Fruit fly (Drosophila melanogaster) whole organism, embryonic: ENCODE data around the gene pnt.

Experiments
- Bdp1 ChIP-seq: fragments of 200-800 bp; sonication (Bioruptor generic); optimal IDR thresholded peaks from 3 replicates; lab custom pipeline; 2016; ENCODE audit warnings: missing biosample characterization, missing genetic modification characterization
- CG10543 ChIP-seq: fragments of 200-800 bp; sonication (Bioruptor generic); optimal IDR thresholded peaks from 3 replicates; lab custom pipeline; 2017; ENCODE audit warnings: missing biosample characterization, mild to moderate bottlenecking, missing genetic modification characterization, moderate library complexity
- CG11247 ChIP-seq: fragments of 200-800 bp; sonication (Bioruptor generic); IDR thresholded peaks from 2 replicates; pipeline ENCODE4 v1.3.6; 2022; ENCODE audit warnings: missing biosample characterization, missing genetic modification characterization
- CG12391 ChIP-seq: fragments of 200-800 bp; sonication (Bioruptor generic); optimal IDR thresholded peaks from 3 replicates; lab custom pipeline; 2018; ENCODE audit warnings: missing biosample characterization, mild to moderate bottlenecking, missing genetic modification characterization, moderate library complexity
- CG14050 ChIP-seq: fragments of 200-800 bp; sonication (Bioruptor generic); IDR thresholded peaks from 3 replicates; pipeline ENCODE4 v1.3.6; 2022; ENCODE audit warnings: missing biosample characterization, missing genetic modification characterization
- CG14441 ChIP-seq: fragments of 200-800 bp; sonication (Bioruptor generic); IDR thresholded peaks from 2 replicates; pipeline ENCODE4 v1.3.6; 2022; ENCODE audit warnings: missing biosample characterization, missing genetic modification characterization
- CG1602 ChIP-seq: fragments of 200-800 bp; sonication (Bioruptor generic); optimal IDR thresholded peaks from 3 replicates; lab custom pipeline; 2016; ENCODE audit warnings: missing biosample characterization, missing genetic modification characterization
- CG17568 ChIP-seq: fragments of 200-800 bp; sonication (Bioruptor generic); optimal IDR thresholded peaks from 2 replicates; lab custom pipeline; 2018; ENCODE audit warnings: missing biosample characterization, mild to moderate bottlenecking, missing genetic modification characterization, moderate library complexity
- CG18476 ChIP-seq: fragments of 200-800 bp; sonication (Bioruptor generic); optimal IDR thresholded peaks from 2 replicates; lab custom pipeline; 2016; ENCODE audit warnings: missing biosample characterization, mild to moderate bottlenecking, missing genetic modification characterization
- CG2120 ChIP-seq: fragments of 200-800 bp; sonication (Bioruptor generic); optimal IDR thresholded peaks from 3 replicates; lab custom pipeline; 2016; ENCODE audit warnings: missing biosample characterization, missing genetic modification characterization
- CG2712 ChIP-seq: fragments of 200-800 bp; optimal IDR thresholded peaks from 3 replicates; lab custom pipeline; 2019; ENCODE audit warnings: missing biosample characterization, mild to moderate bottlenecking, missing genetic modification characterization, moderate library complexity
- CG30403 ChIP-seq: fragments of 200-800 bp; sonication (Bioruptor generic); optimal IDR thresholded peaks from 3 replicates; lab custom pipeline; 2016; ENCODE audit warnings: missing biosample characterization, missing genetic modification characterization
- CG31365 ChIP-seq: fragments of 200-800 bp; sonication (Bioruptor generic); optimal IDR thresholded peaks from 2 replicates; lab custom pipeline; 2018; ENCODE audit warnings: missing biosample characterization, mild to moderate bottlenecking, missing genetic modification characterization
- CG3281 ChIP-seq: fragments of 200-800 bp; sonication (Bioruptor generic); optimal IDR thresholded peaks from 3 replicates; lab custom pipeline; 2017; ENCODE audit warnings: missing biosample characterization, mild to moderate bottlenecking, missing genetic modification characterization
- CG33557 ChIP-seq: fragments of 200-800 bp; sonication (Bioruptor generic); optimal IDR thresholded peaks from 2 replicates; lab custom pipeline; 2019; ENCODE audit warnings: missing biosample characterization, mild to moderate bottlenecking, missing genetic modification characterization, moderate library complexity
- CG4404 ChIP-seq: fragments of 200-800 bp; sonication (Bioruptor generic); IDR thresholded peaks from 2 replicates; pipeline ENCODE4 v1.3.6; 2022; ENCODE audit warnings: missing biosample characterization, missing genetic modification characterization
- CG5953 ChIP-seq: fragments of 200-800 bp; sonication (Bioruptor generic); IDR thresholded peaks from 2 replicates; pipeline ENCODE4 v1.3.6; 2022; ENCODE audit warnings: missing biosample characterization, missing genetic modification characterization
- CG6689 ChIP-seq: fragments of 200-800 bp; sonication (Bioruptor generic); IDR thresholded peaks from 2 replicates; pipeline ENCODE4 v1.3.6; 2022; ENCODE audit warnings: missing biosample characterization, missing genetic modification characterization
- CG6854 ChIP-seq: fragments of 200-800 bp; sonication (Bioruptor generic); optimal IDR thresholded peaks from 3 replicates; lab custom pipeline; 2017; ENCODE audit warnings: missing biosample characterization, mild to moderate bottlenecking, missing genetic modification characterization
- CG7357 ChIP-seq: fragments of 200-800 bp; sonication (Bioruptor generic); IDR thresholded peaks from 3 replicates; pipeline ENCODE4 v1.3.6; 2022; ENCODE audit warnings: missing biosample characterization, missing genetic modification characterization
- CG7372 ChIP-seq: fragments of 200-800 bp; sonication (Bioruptor generic); IDR thresholded peaks from 2 replicates; pipeline ENCODE4 v1.3.6; 2022; ENCODE audit warnings: missing biosample characterization, missing genetic modification characterization
- CG8924 ChIP-seq: fragments of 200-800 bp; optimal IDR thresholded peaks from 3 replicates; lab custom pipeline; 2019; ENCODE audit warnings: missing biosample characterization, mild to moderate bottlenecking, missing genetic modification characterization, moderate library complexity
- D ChIP-seq, 2 experiments: fragments of 200-800 bp in 1 of 2; fragments of >200 bp in 1 of 2; sonication (Bioruptor generic) in 1 of 2; optimal IDR thresholded peaks; 2 replicates in 1 of 2; 3 replicates in 1 of 2; lab custom pipeline; 2017; ENCODE audit warnings: mild to moderate bottlenecking in 1 of 2, missing biosample characterization in 1 of 2, missing genetic modification characterization in 1 of 2, missing genetic modification reagents in 1 of 2
- Dref ChIP-seq: fragments of 200-800 bp; sonication (Bioruptor generic); IDR thresholded peaks from 2 replicates; pipeline ENCODE4 v1.3.6; 2022; ENCODE audit warnings: missing biosample characterization, missing genetic modification characterization
- Ets97D ChIP-seq: fragments of 200-800 bp; sonication (Bioruptor generic); optimal IDR thresholded peaks from 3 replicates; lab custom pipeline; 2016; ENCODE audit warnings: missing biosample characterization, missing genetic modification characterization
- Gsc ChIP-seq: fragments of 200-800 bp; sonication (Bioruptor generic); IDR thresholded peaks from 2 replicates; pipeline ENCODE4 v1.3.6; 2022; ENCODE audit warnings: missing biosample characterization, missing genetic modification characterization
- HLH4C ChIP-seq: fragments of 200-800 bp; sonication (Bioruptor generic); IDR thresholded peaks from 3 replicates; pipeline ENCODE4 v1.3.6; 2022; ENCODE audit warnings: missing biosample characterization, missing genetic modification characterization; ENCODE audit not compliant: partially characterized antibody
- Hsf ChIP-seq: fragments of 200-800 bp; sonication (Bioruptor generic); optimal IDR thresholded peaks from 3 replicates; lab custom pipeline; 2016; ENCODE audit warnings: missing biosample characterization, missing genetic modification characterization
- Mrtf ChIP-seq: fragments of 200-800 bp; sonication (Bioruptor generic); IDR thresholded peaks from 3 replicates; pipeline ENCODE4 v1.3.6; 2022; ENCODE audit warnings: missing biosample characterization, missing genetic modification characterization
- Scr ChIP-seq: fragments of 200-800 bp; sonication (Bioruptor generic); IDR thresholded peaks from 2 replicates; pipeline ENCODE4 v1.3.6; 2022; ENCODE audit warnings: missing biosample characterization, missing genetic modification characterization; ENCODE audit not compliant: partially characterized antibody
- Sox100B ChIP-seq: fragments of 200-800 bp; sonication (Bioruptor generic); optimal IDR thresholded peaks from 3 replicates; lab custom pipeline; 2018; ENCODE audit warnings: missing biosample characterization, mild to moderate bottlenecking, missing genetic modification characterization
- Usf ChIP-seq: fragments of 200-800 bp; sonication (Bioruptor generic); optimal IDR thresholded peaks from 2 replicates; lab custom pipeline; 2017; ENCODE audit warnings: missing genotype, missing biosample characterization, missing genetic modification characterization
- ab ChIP-seq: fragments of 200-800 bp; sonication (Bioruptor generic); optimal IDR thresholded peaks from 2 replicates; lab custom pipeline; 2016; ENCODE audit warnings: missing biosample characterization, missing genetic modification characterization
- ac ChIP-seq: fragments of 200-800 bp; sonication (Bioruptor generic); optimal IDR thresholded peaks from 3 replicates; lab custom pipeline; 2017; ENCODE audit warnings: missing biosample characterization, mild to moderate bottlenecking, missing genetic modification characterization
- bab2 ChIP-seq: fragments of 200-800 bp; sonication (Bioruptor generic); optimal IDR thresholded peaks from 2 replicates; lab custom pipeline; 2016; ENCODE audit warnings: missing biosample characterization, missing genetic modification characterization
- bsh ChIP-seq, 2 experiments: fragments of 200-800 bp; sonication (Bioruptor generic); optimal IDR thresholded peaks; 2 replicates each; lab custom pipeline; 2017 to 2018; ENCODE audit warnings: mild to moderate bottlenecking in 2 of 2, missing biosample characterization in 2 of 2, missing genetic modification characterization in 2 of 2, moderate library complexity in 1 of 2
- cad ChIP-seq: fragments of >200 bp; optimal IDR thresholded peaks from 2 replicates; lab custom pipeline; 2017; ENCODE audit warnings: missing biosample characterization, missing genetic modification characterization
- croc ChIP-seq: fragments of 200-800 bp; sonication (Bioruptor generic); conservative IDR thresholded peaks from 3 replicates; pipeline ENCODE4 v1.3.6; 2022; ENCODE audit warnings: missing biosample characterization, missing genetic modification characterization
- fd102C ChIP-seq: fragments of 200-800 bp; sonication (Bioruptor generic); optimal IDR thresholded peaks from 2 replicates; lab custom pipeline; 2018; ENCODE audit warnings: missing biosample characterization, mild to moderate bottlenecking, missing genetic modification characterization, moderate library complexity
- fd64A ChIP-seq: fragments of 200-800 bp; sonication (Bioruptor generic); optimal IDR thresholded peaks from 3 replicates; lab custom pipeline; 2018; ENCODE audit warnings: missing biosample characterization, mild to moderate bottlenecking, missing genetic modification characterization
- fru ChIP-seq: fragments of >200 bp; optimal IDR thresholded peaks from 2 replicates; lab custom pipeline; 2017
- gfzf ChIP-seq: fragments of 200-800 bp; sonication (Bioruptor generic); optimal IDR thresholded peaks from 2 replicates; lab custom pipeline; 2016; ENCODE audit warnings: missing biosample characterization, mild to moderate bottlenecking, missing genetic modification characterization, moderate library complexity
- grn ChIP-seq: fragments of 200-800 bp; sonication (Bioruptor generic); optimal IDR thresholded peaks from 3 replicates; lab custom pipeline; 2017; ENCODE audit warnings: missing biosample characterization, missing genetic modification characterization
- inv ChIP-seq: fragments of 200-800 bp; sonication (Bioruptor generic); IDR thresholded peaks from 2 replicates; pipeline ENCODE4 v1.3.6; 2022; ENCODE audit warnings: missing biosample characterization, missing genetic modification characterization; ENCODE audit not compliant: partially characterized antibody
- kay ChIP-seq: fragments of 200-800 bp; sonication (Bioruptor generic); optimal IDR thresholded peaks from 2 replicates; lab custom pipeline; 2016; ENCODE audit warnings: missing biosample characterization, missing genetic modification characterization
- nerfin-1 ChIP-seq: fragments of 200-800 bp; sonication (Bioruptor generic); optimal IDR thresholded peaks from 3 replicates; lab custom pipeline; 2019; ENCODE audit warnings: missing biosample characterization, mild to moderate bottlenecking, missing genetic modification characterization, moderate library complexity
- pzg ChIP-seq: fragments of 200-800 bp; sonication (Bioruptor generic); optimal IDR thresholded peaks from 3 replicates; lab custom pipeline; 2018; ENCODE audit warnings: missing biosample characterization, mild to moderate bottlenecking, missing genetic modification characterization, moderate library complexity
- ro ChIP-seq: fragments of 200-800 bp; sonication (Bioruptor generic); IDR thresholded peaks from 2 replicates; pipeline ENCODE4 v1.3.6; 2022; ENCODE audit warnings: missing biosample characterization, missing genetic modification characterization
- row ChIP-seq: fragments of 200-800 bp; sonication (Bioruptor generic); IDR thresholded peaks from 3 replicates; pipeline ENCODE4 v1.3.6; 2022; ENCODE audit warnings: missing biosample characterization, missing genetic modification characterization
- slou ChIP-seq: fragments of 200-800 bp; sonication (Bioruptor generic); optimal IDR thresholded peaks from 3 replicates; lab custom pipeline; 2016; ENCODE audit warnings: missing biosample characterization, missing genetic modification characterization
- wdn ChIP-seq: fragments of 200-800 bp; sonication (Bioruptor generic); IDR thresholded peaks from 2 replicates; pipeline ENCODE4 v1.3.6; 2022; ENCODE audit warnings: missing biosample characterization, missing genetic modification characterization
- wor ChIP-seq: fragments of 200-800 bp; sonication (Bioruptor generic); IDR thresholded peaks from 2 replicates; pipeline ENCODE4 v1.3.6; 2022; ENCODE audit warnings: missing biosample characterization, missing genetic modification characterization

pnt gene

dm6 chr3R:23303297-23303696, 42.7 kb downstream of the pnt start (continued):
- TF ChIP-seq CG31365 (tag; lab: Kevin White, UChicago) (no peak), HLH4C (GFP tag; lab: Robert Waterston, UW) (no peak), bsh (GFP tag; optimal IDR thresholded peaks at IDR 0.05; lab: Kevin White, UChicago) (peak in 1 of 2 experiments; percentile 48), Scr (GFP tag; lab: Robert Waterston, UW) (no peak), Mrtf (no peak), pzg (GFP tag; lab: Kevin White, UChicago) (no peak), CG11247 (GFP tag; lab: Robert Waterston, UW) (no peak), row (peak; percentile 49; the same call in 2 of the 3 replicates), CG14441 (GFP tag; lab: Robert Waterston, UW) (no peak), CG7372 (GFP tag; lab: Robert Waterston, UW) (no peak), bab2 (GFP tag; lab: Kevin White, UChicago) (no peak), grn (GFP tag; lab: Kevin White, UChicago) (no peak), ac (GFP tag; lab: Kevin White, UChicago) (no peak), Bdp1 (GFP tag; lab: Kevin White, UChicago) (no peak), gfzf (GFP tag; lab: Kevin White, UChicago) (no peak), Dref (GFP tag; lab: Robert Waterston, UW) (no peak), fd102C (GFP tag; lab: Kevin White, UChicago) (no peak), Sox100B (GFP tag; lab: Kevin White, UChicago) (no peak), croc (no peak), Hsf (peak; percentile 21), fru (lab: Kevin White, UChicago) (no peak), ab (GFP tag; lab: Kevin White, UChicago) (no peak), cad (GFP tag; lab: Kevin White, UChicago) (no peak), CG30403 (GFP tag; lab: Kevin White, UChicago) (no peak), CG4404 (peak; percentile 63), CG5953 (GFP tag; lab: Robert Waterston, UW) (no peak), wor (GFP tag; lab: Robert Waterston, UW) (no peak), slou (no peak), CG18476 (no peak), CG6854 (GFP tag; lab: Kevin White, UChicago) (no peak), Gsc (GFP tag; lab: Robert Waterston, UW) (no peak), CG14050 (GFP tag; lab: Robert Waterston, UW) (no peak), CG12391 (tag; lab: Kevin White, UChicago) (peak; percentile 48), Ets97D (no peak), CG7357 (GFP tag; lab: Robert Waterston, UW) (no peak), CG2120 (no peak), nerfin-1 (peak; percentile 86), CG17568 (GFP tag; lab: Kevin White, UChicago) (no peak), CG1602 (no peak), kay (GFP tag; lab: Kevin White, UChicago) (no peak), CG10543 (GFP tag; lab: Kevin White, UChicago) (no peak), fd64A (GFP tag; lab: Kevin White, UChicago) (no peak), CG33557 (GFP tag; lab: Kevin White, UChicago) (peak; percentile 51), wdn (no peak), inv (GFP tag; lab: Robert Waterston, UW) (no peak), CG3281 (GFP tag; lab: Kevin White, UChicago) (no peak), D (optimal IDR thresholded peaks at IDR 0.05; lab: Kevin White, UChicago) (no peak), D (GFP tag; optimal IDR thresholded peaks at IDR 0.05; lab: Kevin White, UChicago) (peak; percentile 21), Usf (GFP tag; lab: Kevin White, UChicago) (no peak), CG2712 (tag; lab: Kevin White, UChicago) (peak; percentile 76), ro (GFP tag; lab: Robert Waterston, UW) (no peak), CG6689 (GFP tag; lab: Robert Waterston, UW) (0 out of 2 replicates have a peak, but pooled peaks have one; percentile 31), CG8924 (tag; lab: Kevin White, UChicago) (peak; percentile 62)
